Fruit fly (Drosophila melanogaster) Kc167 (cell line): ENCODE data around the gene Sas-6.

Experiments
- Sin3A ChIP-seq: fragments of >200 bp; optimal IDR thresholded peaks from 2 replicates; lab custom pipeline; 2018; ENCODE audit warnings: missing external identifiers
- h ChIP-seq: fragments of >200 bp; optimal IDR thresholded peaks from 3 replicates; lab custom pipeline; 2018; ENCODE audit warnings: missing external identifiers

DNA sequence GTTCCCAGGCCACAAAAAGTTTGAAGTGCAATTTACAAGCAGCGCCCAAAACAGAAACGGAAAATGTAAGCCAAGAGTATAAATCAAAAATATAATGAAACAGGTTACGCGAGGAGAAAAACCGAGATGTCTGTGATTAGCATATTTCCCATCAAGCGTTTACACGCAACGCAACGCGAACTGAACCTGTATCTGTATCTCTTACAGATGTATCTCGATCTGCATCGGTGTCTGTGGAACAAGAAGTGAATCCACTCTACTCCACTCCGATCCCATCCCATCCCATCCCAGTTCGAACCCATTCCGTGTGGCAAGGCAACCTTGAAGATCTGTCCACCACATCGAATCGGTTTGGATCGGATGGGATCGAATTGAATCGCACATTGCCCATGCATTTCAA is 11.3 kb upstream of the Sas-6 start:
- TF ChIP-seq h (lab: Kevin White, UChicago) (no peak), Sin3A (no peak)
